Worm (Caenorhabditis elegans): Measurements from ENCODE around the gene F10D2.10.

The F10D2.10 gene

ce11 chrV:7140368-7140767 lies 15.6 kb downstream of the F10D2.10 start:
- peak; percentile 42 for TF ChIP-seq atf-7 (tag; optimal IDR thresholded peaks at IDR 0.05)
- no peak for TF ChIP-seq ceh-40 (GFP tag; IDR thresholded peaks at IDR 0.05)
- TF ChIP-seq Y53F4B.3 (GFP tag; IDR thresholded peaks at IDR 0.05), result no peak
- TF ChIP-seq repo-1 (tag; optimal IDR thresholded peaks at IDR 0.05), result no peak
- TF ChIP-seq nfya-1 (tag; optimal IDR thresholded peaks at IDR 0.05; ENCODE audit: borderline replicate concordance, insufficient read depth), result no peak
- no peak for TF ChIP-seq Y56A3A.18 (GFP tag; IDR thresholded peaks at IDR 0.05)
- TF ChIP-seq nhr-179 (tag; optimal IDR thresholded peaks at IDR 0.05), result no peak
- TF ChIP-seq lsl-1 (GFP tag; optimal IDR thresholded peaks at IDR 0.05), result no peak

- TF ChIP-seq dpff-1 (tag; optimal IDR thresholded peaks at IDR 0.05) (no peak), nhr-179 (tag; optimal IDR thresholded peaks at IDR 0.05) (no peak), lir-1 (GFP tag; conservative IDR thresholded peaks at IDR 0.05) (no peak), lin-40 (tag; optimal IDR thresholded peaks at IDR 0.05) (no peak), nfya-2 (GFP tag; IDR thresholded peaks at IDR 0.05) (no peak), let-607 (tag; optimal IDR thresholded peaks at IDR 0.05) (no peak), madf-3 (GFP tag; IDR thresholded peaks at IDR 0.05) (no peak), ccch-3 (GFP tag; optimal IDR thresholded peaks at IDR 0.05) (no peak), B0035.1 (tag; optimal IDR thresholded peaks at IDR 0.05) (no peak), ztf-22 (GFP tag; optimal IDR thresholded peaks at IDR 0.05) (no peak), rec-8 (tag; optimal IDR thresholded peaks at IDR 0.05) (no peak), hlh-26 (GFP tag; conservative IDR thresholded peaks at IDR 0.05) (no peak), nfya-1 (tag; optimal IDR thresholded peaks at IDR 0.05; ENCODE audit: borderline replicate concordance, insufficient read depth) (no peak), nfyb-1 (GFP tag; IDR thresholded peaks at IDR 0.05) (no peak), F52B5.7 (tag; optimal IDR thresholded peaks at IDR 0.05) (no peak), ztf-6 (GFP tag; IDR thresholded peaks at IDR 0.05) (no peak), hmg-1.2 (GFP tag; IDR thresholded peaks at IDR 0.05) (no peak)
These were observed 17.7 kb downstream of the F10D2.10 start, which contains the start of gene str-112 for ce11 chrV:7138320-7138719. TSS of gene str-112 (minus strand) at chrV:7138420.

DNA sequence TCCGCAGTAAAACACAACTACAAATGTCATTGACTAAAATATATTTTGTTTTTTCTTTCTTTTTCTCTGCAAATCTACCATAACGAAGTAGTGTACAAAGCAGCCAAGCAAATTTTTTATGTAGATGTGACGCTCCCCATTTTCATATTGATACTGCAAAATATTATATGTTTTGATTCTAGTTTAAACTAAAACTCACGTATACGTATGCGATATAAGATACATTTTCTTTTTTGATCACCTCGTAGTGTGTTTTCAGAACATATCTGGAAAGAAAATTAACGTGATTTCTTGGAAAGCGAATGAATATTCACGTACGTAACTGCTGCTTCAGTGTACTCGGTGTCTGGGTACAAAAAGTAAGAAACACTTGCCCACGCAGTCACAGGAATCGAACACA lies 19.1 kb downstream of the F10D2.10 start:
- TF ChIP-seq Y53F4B.3 (GFP tag; IDR thresholded peaks at IDR 0.05), result no peak
- TF ChIP-seq nhr-80 (tag; optimal IDR thresholded peaks at IDR 0.05), result no peak
- TF ChIP-seq F57A8.1 (GFP tag; optimal IDR thresholded peaks at IDR 0.05), result no peak
- TF ChIP-seq hlh-12 (tag; optimal IDR thresholded peaks at IDR 0.05), result no peak
- TF ChIP-seq B0019.2 (GFP tag; conservative IDR thresholded peaks at IDR 0.05), result no peak
- TF ChIP-seq hmg-1.2 (GFP tag; IDR thresholded peaks at IDR 0.05), result no peak
- no peak for TF ChIP-seq efl-1 (GFP tag; optimal IDR thresholded peaks at IDR 0.05)
- TF ChIP-seq rpc-1 (optimal IDR thresholded peaks at IDR 0.05), result no peak
- TF ChIP-seq rpc-1 (tag; optimal IDR thresholded peaks at IDR 0.05), result no peak
- no peak for TF ChIP-seq ztf-6 (GFP tag; IDR thresholded peaks at IDR 0.05)
- TF ChIP-seq let-526 (GFP tag; IDR thresholded peaks at IDR 0.05), result no peak

ce11 chrV:7133963-7134362 lies 22.0 kb downstream of the F10D2.10 start, which contains the start of gene F10D2.16:
TSS of gene F10D2.16 (plus strand) at chrV:7134263.
- TF ChIP-seq mes-4 (tag; optimal IDR thresholded peaks at IDR 0.05) (no peak), T26A5.8 (tag; optimal IDR thresholded peaks at IDR 0.05) (no peak), madf-3 (GFP tag; IDR thresholded peaks at IDR 0.05) (no peak), Y53F4B.3 (GFP tag; IDR thresholded peaks at IDR 0.05) (no peak), mcd-1 (GFP tag; IDR thresholded peaks at IDR 0.05) (no peak), nhr-90 (tag; optimal IDR thresholded peaks at IDR 0.05) (no peak), ceh-91 (GFP tag; IDR thresholded peaks at IDR 0.05) (no peak), rcor-1 (GFP tag; IDR thresholded peaks at IDR 0.05) (no peak), lsl-1 (GFP tag; optimal IDR thresholded peaks at IDR 0.05) (no peak), snpc-1.1 (tag; optimal IDR thresholded peaks at IDR 0.05; ENCODE audit: insufficient read depth) (no peak), attf-6 (GFP tag; IDR thresholded peaks at IDR 0.05) (no peak), zfh-2 (GFP tag; conservative IDR thresholded peaks at IDR 0.05) (no peak), B0336.3 (GFP tag; IDR thresholded peaks at IDR 0.05) (no peak), ZK185.1 (tag; optimal IDR thresholded peaks at IDR 0.05; ENCODE audit: poor library complexity, severe bottlenecking) (no peak), nhr-179 (tag; optimal IDR thresholded peaks at IDR 0.05) (no peak), C17E4.6 (GFP tag; IDR thresholded peaks at IDR 0.05) (no peak), cebp-1 (GFP tag; IDR thresholded peaks at IDR 0.05) (no peak), cebp-1 (tag; optimal IDR thresholded peaks at IDR 0.05) (no peak), ztf-26 (tag; optimal IDR thresholded peaks at IDR 0.05) (no peak)

Data from whole organism, young adult.